Worm (Caenorhabditis elegans) whole organism, L4 larva: ENCODE measurements around the gene rpl-36.

Experiments used
- F10B5.3 ChIP-seq: sonication (generic microtip); optimal IDR thresholded peaks from 2 replicates; lab custom pipeline; 2016; ENCODE audit warnings: mild to moderate bottlenecking, missing genetic modification characterization, missing compliant biosample characterization
- F37D6.2 ChIP-seq: sonication (generic microtip); optimal IDR thresholded peaks from 2 replicates; lab custom pipeline; 2016; ENCODE audit warnings: mild to moderate bottlenecking, missing genetic modification characterization, missing compliant biosample characterization
- F44E2.7 ChIP-seq: fragments of 200-800 bp; sonication (Bioruptor generic); IDR thresholded peaks from 2 replicates; pipeline ENCODE4 v2.1.2; 2022; ENCODE audit warnings: missing genetic modification characterization, missing compliant biosample characterization
- F49E8.2 ChIP-seq: sonication (generic microtip); optimal IDR thresholded peaks from 2 replicates; lab custom pipeline; 2016; ENCODE audit warnings: missing compliant biosample characterization, mild to moderate bottlenecking, missing genetic modification characterization, borderline replicate concordance
- T26A8.4 ChIP-seq: fragments of 200-800 bp; sonication (Bioruptor generic); IDR thresholded peaks from 2 replicates; pipeline ENCODE4 v1.3.6; 2022; ENCODE audit warnings: missing genetic modification characterization, missing compliant biosample characterization
- Y48G9A.11 ChIP-seq: fragments of 200-800 bp; sonication (Bioruptor generic); IDR thresholded peaks from 2 replicates; pipeline ENCODE4 v1.3.6; 2022; ENCODE audit warnings: missing genetic modification reagents, missing genetic modification characterization, missing compliant biosample characterization
- Y5F2A.4 ChIP-seq: fragments of 200-800 bp; sonication (Bioruptor generic); optimal IDR thresholded peaks from 2 replicates; lab custom pipeline; 2018; ENCODE audit warnings: mild to moderate bottlenecking, missing genetic modification characterization, missing compliant biosample characterization
- aly-2 ChIP-seq: sonication (generic microtip); optimal IDR thresholded peaks from 2 replicates; lab custom pipeline; 2018; ENCODE audit warnings: missing biosample characterization, missing genetic modification characterization
- ama-1 ChIP-seq: fragments of 150-350 bp; optimal IDR thresholded peaks from 2 replicates; lab custom pipeline; 2014; ENCODE audit warnings: inconsistent platforms, mixed read lengths
- arid-1 ChIP-seq: fragments of 200-800 bp; sonication (Bioruptor generic); conservative IDR thresholded peaks from 2 replicates; pipeline ENCODE4 v1.3.6; 2022; ENCODE audit warnings: missing genetic modification reagents, missing genetic modification characterization, missing compliant biosample characterization
- ceh-20 ChIP-seq: fragments of 200-800 bp; sonication (Bioruptor generic); IDR thresholded peaks from 2 replicates; pipeline ENCODE4 v1.3.6; 2022; ENCODE audit warnings: missing genetic modification reagents, missing genetic modification characterization, missing compliant biosample characterization
- ceh-28 ChIP-seq: fragments of 150-350 bp; optimal IDR thresholded peaks from 2 replicates; lab custom pipeline; 2014; ENCODE audit warnings: missing biosample characterization, missing genetic modification reagents, missing genetic modification characterization
- ceh-32 ChIP-seq: sonication (generic microtip); optimal IDR thresholded peaks from 2 replicates; lab custom pipeline; 2016; ENCODE audit warnings: mild to moderate bottlenecking, missing genetic modification characterization, missing compliant biosample characterization; ENCODE audit not compliant: poor library complexity
- cey-2 ChIP-seq: sonication (generic microtip); optimal IDR thresholded peaks from 3 replicates; lab custom pipeline; 2017; ENCODE audit warnings: missing genetic modification characterization, mild to moderate bottlenecking, missing compliant biosample characterization, antibody characterized with exemption, borderline replicate concordance; ENCODE audit not compliant: insufficient read depth
- daf-19 ChIP-seq: fragments of 200-800 bp; sonication (Bioruptor generic); conservative IDR thresholded peaks from 2 replicates; pipeline ENCODE4 v1.3.6; 2022; ENCODE audit warnings: missing genetic modification characterization, missing compliant biosample characterization
- dmd-6 ChIP-seq: fragments of 200-800 bp; sonication (Bioruptor generic); IDR thresholded peaks from 2 replicates; pipeline ENCODE4 v1.3.6; 2022; ENCODE audit warnings: missing genetic modification reagents, missing genetic modification characterization, missing compliant biosample characterization
- dmd-9 ChIP-seq: fragments of 200-800 bp; sonication (Bioruptor generic); IDR thresholded peaks from 2 replicates; pipeline ENCODE4 v1.3.6; 2022; ENCODE audit warnings: missing genetic modification reagents, missing genetic modification characterization, missing compliant biosample characterization
- dve-1 ChIP-seq: sonication (generic microtip); optimal IDR thresholded peaks from 2 replicates; lab custom pipeline; 2017; ENCODE audit warnings: antibody characterized with exemption, mild to moderate bottlenecking, missing genetic modification characterization, missing compliant biosample characterization; ENCODE audit not compliant: insufficient read depth
- fkh-10 ChIP-seq: fragments of 150-350 bp; optimal IDR thresholded peaks from 2 replicates; lab custom pipeline; 2014; ENCODE audit warnings: missing biosample characterization, missing genetic modification reagents, missing genetic modification characterization
- gei-8 ChIP-seq: fragments of 200-800 bp; sonication (Bioruptor generic); optimal IDR thresholded peaks from 2 replicates; lab custom pipeline; 2018; ENCODE audit warnings: mild to moderate bottlenecking, missing genetic modification characterization, missing compliant biosample characterization
- hlh-11 ChIP-seq: fragments of 200-800 bp; sonication (Bioruptor generic); optimal IDR thresholded peaks from 2 replicates; lab custom pipeline; 2018; ENCODE audit warnings: mild to moderate bottlenecking, missing genetic modification characterization, missing compliant biosample characterization
- hlh-30 ChIP-seq: sonication (generic microtip); optimal IDR thresholded peaks from 2 replicates; lab custom pipeline; 2017; ENCODE audit warnings: antibody characterized with exemption, mild to moderate bottlenecking, missing genetic modification characterization, missing compliant biosample characterization; ENCODE audit not compliant: insufficient read depth
- jun-1 ChIP-seq: fragments of 150-350 bp; optimal IDR thresholded peaks from 2 replicates; lab custom pipeline; 2014; ENCODE audit warnings: missing biosample characterization, missing genetic modification reagents, missing genetic modification characterization
- lin-13 ChIP-seq: fragments of 150-350 bp; optimal IDR thresholded peaks from 2 replicates; lab custom pipeline; 2014; ENCODE audit warnings: missing biosample characterization, missing genetic modification reagents, missing genetic modification characterization
- lin-15B ChIP-seq: fragments of 150-350 bp; sonication (generic microtip); optimal IDR thresholded peaks from 3 replicates; lab custom pipeline; 2014; ENCODE audit warnings: missing biosample characterization, missing genetic modification characterization
- lin-38 ChIP-seq: fragments of 200-800 bp; sonication (Bioruptor generic); IDR thresholded peaks from 2 replicates; pipeline ENCODE4 v1.3.6; 2022; ENCODE audit warnings: missing genetic modification reagents, missing genetic modification characterization, missing compliant biosample characterization
- lin-39 ChIP-seq: fragments of 150-350 bp; optimal IDR thresholded peaks from 2 replicates; lab custom pipeline; 2014; ENCODE audit warnings: missing biosample characterization, missing genetic modification reagents, missing genetic modification characterization
- madf-5 ChIP-seq, 2 experiments: fragments of 200-800 bp; sonication (Bioruptor generic); IDR thresholded peaks; 2 replicates each; pipeline ENCODE4 v1.3.6; 2022; ENCODE audit warnings: missing compliant biosample characterization in 2 of 2, missing genetic modification characterization in 2 of 2
- mdt-29 ChIP-seq: fragments of 200-800 bp; sonication (Bioruptor generic); IDR thresholded peaks from 2 replicates; pipeline ENCODE4 v1.3.6; 2022; ENCODE audit warnings: missing genetic modification reagents, missing genetic modification characterization, missing compliant biosample characterization
- mes-2 ChIP-seq: sonication (generic microtip); optimal IDR thresholded peaks from 2 replicates; lab custom pipeline; 2016; ENCODE audit warnings: missing genotype, mild to moderate bottlenecking, missing genetic modification characterization, missing compliant biosample characterization; ENCODE audit not compliant: poor library complexity, severe bottlenecking
- nhr-41 ChIP-seq: fragments of 200-800 bp; sonication (Bioruptor generic); IDR thresholded peaks from 2 replicates; pipeline ENCODE4 v1.3.6; 2022; ENCODE audit warnings: missing genetic modification reagents, missing genetic modification characterization, missing compliant biosample characterization
- nhr-48 ChIP-seq: sonication (generic microtip); optimal IDR thresholded peaks from 2 replicates; lab custom pipeline; 2016; ENCODE audit warnings: mild to moderate bottlenecking, missing genetic modification characterization, missing compliant biosample characterization
- nhr-77 ChIP-seq: fragments of 150-350 bp; optimal IDR thresholded peaks from 2 replicates; lab custom pipeline; 2014; ENCODE audit warnings: missing biosample characterization, missing genetic modification characterization
- pha-4 ChIP-seq, 2 experiments: fragments of 150-350 bp in 1 of 2; fragments of 200-800 bp in 1 of 2; sonication (Bioruptor generic) in 1 of 2; IDR thresholded peaks in 1 of 2; optimal IDR thresholded peaks in 1 of 2; 2 replicates each; pipeline versions ENCODE4 v1.3.6 to Lab custom; 2014 to 2022; ENCODE audit warnings: missing genetic modification characterization in 2 of 2, missing genetic modification reagents in 2 of 2, missing biosample characterization in 1 of 2, missing compliant biosample characterization in 1 of 2
- php-3 ChIP-seq: fragments of 200-800 bp; sonication (Bioruptor generic); IDR thresholded peaks from 2 replicates; pipeline ENCODE4 v1.3.6; 2022; ENCODE audit warnings: missing genetic modification reagents, missing genetic modification characterization, missing compliant biosample characterization
- snpc-4 ChIP-seq: fragments of 150-350 bp; optimal IDR thresholded peaks from 2 replicates; lab custom pipeline; 2014; ENCODE audit warnings: missing biosample characterization, missing genetic modification characterization
- unc-130 ChIP-seq: sonication (generic microtip); optimal IDR thresholded peaks from 2 replicates; lab custom pipeline; 2016; ENCODE audit warnings: missing genetic modification reagents, missing genetic modification characterization, missing compliant biosample characterization
- unc-39 ChIP-seq: sonication (generic microtip); optimal IDR thresholded peaks from 2 replicates; lab custom pipeline; 2017; ENCODE audit warnings: missing biosample characterization, missing genetic modification characterization
- unc-62 ChIP-seq, 3 experiments: fragments of 150-350 bp in 1 of 3; sonication (generic microtip); optimal IDR thresholded peaks in 2 of 3; peaks in 1 of 3; 1 replicate in 1 of 3; 2 replicates in 2 of 3; lab custom pipeline; 2014 to 2017; ENCODE audit warnings: missing biosample characterization in 3 of 3, missing genetic modification characterization in 3 of 3, missing genetic modification reagents in 3 of 3, missing genotype in 1 of 3
- zfp-2 ChIP-seq: sonication (generic microtip); optimal IDR thresholded peaks from 2 replicates; lab custom pipeline; 2016; ENCODE audit warnings: mild to moderate bottlenecking, missing genetic modification characterization, missing compliant biosample characterization
- zip-2 ChIP-seq: fragments of 150-350 bp; optimal IDR thresholded peaks from 2 replicates; lab custom pipeline; 2014; ENCODE audit warnings: missing biosample characterization, missing genetic modification characterization
- ztf-11 ChIP-seq: fragments of 150-350 bp; optimal IDR thresholded peaks from 2 replicates; lab custom pipeline; 2014; ENCODE audit warnings: missing biosample characterization, missing genetic modification characterization
- ztf-7 ChIP-seq: fragments of 150-350 bp; optimal IDR thresholded peaks from 2 replicates; lab custom pipeline; 2014; ENCODE audit warnings: missing biosample characterization, missing genetic modification characterization

Gene rpl-36

DNA sequence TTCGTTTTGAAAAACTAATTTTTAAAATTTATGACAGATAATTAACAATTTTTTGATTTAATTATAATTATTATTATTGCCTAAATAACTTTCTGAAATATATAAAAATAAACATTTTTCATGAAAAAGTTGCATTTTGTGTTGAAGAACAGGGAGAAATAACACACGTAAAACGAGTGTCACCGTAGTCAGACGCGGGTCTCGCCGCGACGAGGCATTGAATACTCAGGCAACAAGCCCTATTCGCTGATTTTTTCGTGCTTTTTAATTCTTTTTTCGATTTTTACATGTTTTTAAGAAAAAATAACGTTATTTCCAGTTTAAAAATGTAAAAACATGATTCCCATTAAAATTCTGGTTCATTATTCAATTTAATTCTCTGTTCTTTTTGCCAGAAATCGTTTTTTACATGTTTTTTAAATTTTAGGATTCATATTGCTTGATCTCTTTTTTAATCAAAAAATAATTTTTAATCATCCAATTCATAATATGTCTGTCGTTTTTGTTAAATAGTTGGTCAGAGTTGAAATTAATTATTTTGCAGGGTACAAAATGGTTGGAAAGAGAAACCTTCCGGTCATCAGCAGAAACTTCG, 27.9 kb downstream of the rpl-36 start, which contains the start of gene rpl-6 (continued):
- peak; percentile 77 for TF ChIP-seq lin-13
- no peak for TF ChIP-seq F10B5.3 (tag; lab: Kevin White, UChicago)
- TF ChIP-seq ztf-7 (tag; lab: Kevin White, UChicago): peak; percentile 19
- TF ChIP-seq zfp-2 (tag; lab: Kevin White, UChicago): peak; percentile 81
- no peak for TF ChIP-seq php-3 (GFP tag; lab: Robert Waterston, UW)
- peak; percentile 82 for TF ChIP-seq lin-38 (GFP tag; lab: Robert Waterston, UW)
- TF ChIP-seq ceh-28: no peak
- peak; percentile 80 for TF ChIP-seq arid-1
- TF ChIP-seq pha-4 (GFP tag; IDR thresholded peaks at IDR 0.05; lab: Robert Waterston, UW): peak; percentile 24; the same call in 1 of the 2 replicates
- peak; percentile 86 for TF ChIP-seq pha-4 (tag; optimal IDR thresholded peaks at IDR 0.05; lab: Kevin White, UChicago)
- peak; percentile 85 for TF ChIP-seq dmd-9
- no peak for TF ChIP-seq madf-5 (GFP tag; IDR thresholded peaks at IDR 0.05; lab: Robert Waterston, UW)
- TF ChIP-seq Y5F2A.4: no peak
- TF ChIP-seq nhr-41 (GFP tag; lab: Robert Waterston, UW): no peak
- no peak for TF ChIP-seq aly-2
- TF ChIP-seq cey-2 (tag; lab: Kevin White, UChicago): no peak
- TF ChIP-seq dve-1 (tag; lab: Kevin White, UChicago): peak; percentile 86
- TF ChIP-seq ztf-11 (tag; lab: Kevin White, UChicago): no peak
- TF ChIP-seq ceh-32 (tag; lab: Kevin White, UChicago): no peak
- no peak for TF ChIP-seq mdt-29
- TF ChIP-seq hlh-11: peak; percentile 74
- TF ChIP-seq dmd-6 (GFP tag; lab: Robert Waterston, UW): peak; percentile 60
- no peak for TF ChIP-seq lin-39 (tag; lab: Kevin White, UChicago)
- TF ChIP-seq mes-2: peak; percentile 91
- TF ChIP-seq nhr-48 (tag; lab: Kevin White, UChicago): peak; percentile 24
- TF ChIP-seq fkh-10: peak; percentile 77
- TF ChIP-seq unc-39 (tag; lab: Kevin White, UChicago): no peak
- peak; percentile 76 for TF ChIP-seq T26A8.4 (GFP tag; lab: Robert Waterston, UW)
- peak; percentile 46 for TF ChIP-seq F37D6.2 (tag; lab: Kevin White, UChicago)
- TF ChIP-seq unc-130 (GFP tag; lab: Kevin White, UChicago): peak; percentile 41
- TF ChIP-seq nhr-77: peak; percentile 95
- TF ChIP-seq gei-8 (GFP tag; lab: Kevin White, UChicago): peak; percentile 17
- peak; percentile 37; the same call in 1 of the 2 replicates for TF ChIP-seq daf-19 (GFP tag; lab: Robert Waterston, UW)
- TF ChIP-seq hlh-30: peak; percentile 88
- no peak for TF ChIP-seq jun-1 (tag; lab: Kevin White, UChicago)
- TF ChIP-seq snpc-4 (tag; lab: Kevin White, UChicago): peak; percentile 25
- TF ChIP-seq zip-2: peak; percentile 38
- TF ChIP-seq ceh-20: peak; percentile 27; the same call in 1 of the 2 replicates
- TF ChIP-seq, all 104 proteins: peak for 50

- TF ChIP-seq Y48G9A.11 (GFP tag; lab: Robert Waterston, UW) (peak; percentile 38; the same call in 1 of the 2 replicates), mes-2 (peak; percentile 14), F44E2.7 (0 out of 2 replicates have a peak, but pooled peaks have one; percentile 9), lin-38 (GFP tag; lab: Robert Waterston, UW) (peak; percentile 29), F49E8.2 (tag; lab: Kevin White, UChicago) (peak; percentile 62), lin-15B (tag; lab: Kevin White, UChicago) (no peak), ama-1 (lab: Kevin White, UChicago) (peak; percentile 65), unc-62 (GFP tag; optimal IDR thresholded peaks at IDR 0.05 in 1 of 2; lab: Kevin White, UChicago) (no peak), unc-62 (tag; optimal IDR thresholded peaks at IDR 0.05; lab: Kevin White, UChicago) (no peak)
Measured at ce11 chrIII:7209721-7210120, 29.7 kb downstream of the rpl-36 start, which contains the start of gene R151.2. Gene R151.2, plus strand, starts transcription at chrIII:7209967.
